Fruit fly (Drosophila melanogaster) whole organism, pupa: ENCODE data around the gene CG14174.

ENCODE experiments used
- CG10348 ChIP-seq: fragments of 200-800 bp; sonication (Bioruptor generic); IDR thresholded peaks from 2 replicates; pipeline ENCODE4 v1.3.6; 2022; ENCODE audit warnings: missing biosample characterization, missing genetic modification characterization
- CG32121 ChIP-seq: fragments of 200-800 bp; sonication (Bioruptor generic); IDR thresholded peaks from 2 replicates; pipeline ENCODE4 v1.3.6; 2022; ENCODE audit warnings: missing biosample characterization, missing genetic modification characterization
- CG34367 ChIP-seq: fragments of 200-800 bp; sonication (Bioruptor generic); optimal IDR thresholded peaks from 2 replicates; lab custom pipeline; 2018; ENCODE audit warnings: missing biosample characterization, mild to moderate bottlenecking, missing genetic modification characterization
- CG4496 ChIP-seq: fragments of 200-800 bp; sonication (Bioruptor generic); IDR thresholded peaks from 3 replicates; pipeline ENCODE4 v1.3.6; 2022; ENCODE audit warnings: missing biosample characterization, missing genetic modification characterization
- CG8159 ChIP-seq: fragments of 200-800 bp; sonication (Bioruptor generic); optimal IDR thresholded peaks from 3 replicates; lab custom pipeline; 2018; ENCODE audit warnings: missing biosample characterization, mild to moderate bottlenecking, missing genetic modification characterization, moderate library complexity
- Pif1A ChIP-seq: fragments of 200-800 bp; sonication (Bioruptor generic); optimal IDR thresholded peaks from 3 replicates; lab custom pipeline; 2016; ENCODE audit warnings: missing biosample characterization, missing genetic modification characterization
- Pif1B ChIP-seq: fragments of 200-800 bp; sonication (Bioruptor generic); optimal IDR thresholded peaks from 3 replicates; lab custom pipeline; 2016; ENCODE audit warnings: missing biosample characterization, missing genetic modification characterization
- Snoo ChIP-seq: fragments of 200-800 bp; sonication (Bioruptor generic); optimal IDR thresholded peaks from 3 replicates; lab custom pipeline; 2017; ENCODE audit warnings: missing biosample characterization, mild to moderate bottlenecking, missing genetic modification characterization, inconsistent platforms

- no peak for TF ChIP-seq CG34367
- TF ChIP-seq Pif1A = no peak
- no peak for TF ChIP-seq Pif1B (GFP tag; lab: Kevin White, UChicago)
- no peak for TF ChIP-seq CG32121 (GFP tag; lab: Robert Waterston, UW)
- no peak for TF ChIP-seq CG4496 (GFP tag; lab: Robert Waterston, UW)
- no peak for TF ChIP-seq CG10348 (GFP tag; lab: Robert Waterston, UW)
- TF ChIP-seq CG8159 = no peak
- no peak for TF ChIP-seq Snoo
Measured at dm6 chr3L:9766364-9766763, 47.2 kb downstream of the CG14174 start.
